Worm (Caenorhabditis elegans): ENCODE data around the gene twk-32.

ce11 chrV:13812330-13812729 lies 15.9 kb downstream of the twk-32 start:
- TF ChIP-seq ztf-23 (GFP tag; IDR thresholded peaks at IDR 0.05) (no peak), T22C8.4 (GFP tag; IDR thresholded peaks at IDR 0.05) (no peak), ref-1 (GFP tag; conservative IDR thresholded peaks at IDR 0.05) (no peak), med-1 (GFP tag; optimal IDR thresholded peaks at IDR 0.05; ENCODE audit: insufficient read depth) (no peak), cog-1 (tag; optimal IDR thresholded peaks at IDR 0.05) (no peak), flt-1 (GFP tag; IDR thresholded peaks at IDR 0.05) (no peak), ztf-29 (GFP tag; IDR thresholded peaks at IDR 0.05) (no peak), klf-2 (GFP tag; conservative IDR thresholded peaks at IDR 0.05) (no peak), tab-1 (GFP tag; IDR thresholded peaks at IDR 0.05) (no peak)

All from whole organism, midembryonic.